Fruit fly (Drosophila melanogaster) Kc167 (cell line): ENCODE data around the gene RpS27.

ENCODE experiments used
- Myc ChIP-seq: fragments of >200 bp; optimal IDR thresholded peaks from 2 replicates; lab custom pipeline; 2017; ENCODE audit warnings: missing external identifiers
- Sin3A ChIP-seq: fragments of >200 bp; optimal IDR thresholded peaks from 2 replicates; lab custom pipeline; 2018; ENCODE audit warnings: missing external identifiers
- h ChIP-seq: fragments of >200 bp; optimal IDR thresholded peaks from 3 replicates; lab custom pipeline; 2018; ENCODE audit warnings: missing external identifiers
- insv ChIP-seq: fragments of >200 bp; optimal IDR thresholded peaks from 3 replicates; lab custom pipeline; 2018; ENCODE audit warnings: missing external identifiers
- psq ChIP-seq: fragments of >200 bp; optimal IDR thresholded peaks from 2 replicates; lab custom pipeline; 2017; ENCODE audit warnings: missing external identifiers
- ttk ChIP-seq: sonication (Bioruptor generic); optimal IDR thresholded peaks from 2 replicates; lab custom pipeline; 2017; ENCODE audit warnings: missing external identifiers

RpS27 gene

dm6 chr3R:25275276-25275675 is 28.0 kb upstream of the RpS27 start:
- TF ChIP-seq insv (no peak), Myc (no peak), h (lab: Kevin White, UChicago) (no peak), ttk (lab: Kevin White, UChicago) (no peak), Sin3A (lab: Kevin White, UChicago) (no peak), psq (lab: Kevin White, UChicago) (no peak)

DNA sequence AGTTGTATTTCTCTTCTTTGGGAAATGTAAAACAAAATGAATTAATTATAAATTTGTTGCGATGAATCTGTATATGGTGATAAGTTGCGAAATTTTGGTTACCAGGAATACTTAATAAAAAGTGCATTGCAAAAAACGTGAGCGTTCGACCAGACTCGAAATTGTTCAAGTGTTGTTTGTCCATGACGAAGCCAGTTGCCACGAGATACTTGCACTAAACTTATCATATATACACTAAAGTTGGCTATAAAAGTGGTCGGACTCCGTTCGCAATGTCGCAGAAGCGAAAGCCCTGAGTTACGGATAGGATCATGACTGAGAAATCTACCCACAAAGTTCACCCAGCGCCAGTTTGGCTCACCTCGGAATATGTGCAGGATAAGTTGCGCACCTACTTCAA is 26.2 kb upstream of the RpS27 start, which contains the start of gene CG11878:
TSS of gene CG11878 (plus strand) at position 301 of the 400 bp plus-strand sequence.
- TF ChIP-seq h (lab: Kevin White, UChicago) (no peak), ttk (lab: Kevin White, UChicago) (no peak), Myc (no peak), insv (no peak), Sin3A (lab: Kevin White, UChicago) (no peak), psq (lab: Kevin White, UChicago) (no peak)

DNA sequence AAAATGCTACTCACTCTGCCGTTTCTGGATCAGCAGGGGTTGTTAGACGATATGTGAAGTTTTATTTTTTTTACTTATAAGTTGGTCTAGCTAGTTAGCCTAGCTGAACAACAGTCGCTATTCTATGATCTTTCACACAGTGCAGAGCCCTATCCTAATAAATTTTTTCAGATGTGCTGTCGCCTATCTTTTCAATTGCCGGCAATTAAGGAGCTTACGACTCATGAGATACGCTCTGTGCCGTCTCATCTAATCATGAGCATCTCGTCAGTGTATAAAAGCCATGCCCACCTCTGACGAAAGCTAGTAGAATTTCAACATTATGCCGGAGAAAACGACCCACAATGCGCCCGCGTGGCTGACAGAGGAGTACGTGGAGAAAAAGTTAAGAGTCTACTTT is 22.6 kb upstream of the RpS27 start, which contains the start of the genes CG11889 and CG11891:
TSS of gene CG11889 (plus strand) at position 301 of the 400 bp plus-strand sequence.
TSS of gene CG11891 (plus strand) at position 301 of the 400 bp plus-strand sequence.
- TF ChIP-seq h (lab: Kevin White, UChicago): no peak
- no peak for TF ChIP-seq Myc
- TF ChIP-seq insv: no peak
- TF ChIP-seq psq (lab: Kevin White, UChicago): no peak
- TF ChIP-seq ttk (lab: Kevin White, UChicago): no peak
- TF ChIP-seq Sin3A (lab: Kevin White, UChicago): no peak

DNA sequence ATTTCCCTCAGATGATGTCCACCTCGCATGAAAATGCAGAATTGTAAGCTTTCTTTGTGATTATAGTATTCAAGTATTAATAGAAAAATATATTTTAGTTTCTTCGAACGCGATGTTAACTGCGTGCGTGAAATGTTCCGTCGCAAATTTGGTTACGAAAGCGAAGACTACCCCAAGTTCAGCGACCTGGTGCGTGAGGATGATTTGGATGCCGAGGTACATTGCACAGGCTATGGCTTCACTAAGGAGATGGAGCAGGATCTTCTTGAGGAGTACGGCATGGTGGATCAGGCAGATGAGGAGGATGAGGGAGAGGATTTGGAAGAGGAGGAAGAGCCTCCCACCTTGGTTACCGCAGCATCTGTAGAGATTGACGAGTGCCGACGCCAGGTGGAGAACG is 19.4 kb upstream of the RpS27 start:
- TF ChIP-seq ttk (lab: Kevin White, UChicago) (no peak), insv (no peak), psq (lab: Kevin White, UChicago) (no peak), Myc (no peak), Sin3A (lab: Kevin White, UChicago) (no peak), h (lab: Kevin White, UChicago) (no peak)

- TF ChIP-seq ttk (lab: Kevin White, UChicago) (no peak), psq (lab: Kevin White, UChicago) (no peak), Myc (no peak), Sin3A (lab: Kevin White, UChicago) (no peak), h (lab: Kevin White, UChicago) (no peak), insv (no peak)
Observed at dm6 chr3R:25265589-25266201, 18.4 kb upstream of the RpS27 start, which contains the start of the genes GlnRS and RIOK2. Gene GlnRS (minus strand): TSS chr3R:25265721. Gene RIOK2 (plus strand): TSS chr3R:25265844.

DNA sequence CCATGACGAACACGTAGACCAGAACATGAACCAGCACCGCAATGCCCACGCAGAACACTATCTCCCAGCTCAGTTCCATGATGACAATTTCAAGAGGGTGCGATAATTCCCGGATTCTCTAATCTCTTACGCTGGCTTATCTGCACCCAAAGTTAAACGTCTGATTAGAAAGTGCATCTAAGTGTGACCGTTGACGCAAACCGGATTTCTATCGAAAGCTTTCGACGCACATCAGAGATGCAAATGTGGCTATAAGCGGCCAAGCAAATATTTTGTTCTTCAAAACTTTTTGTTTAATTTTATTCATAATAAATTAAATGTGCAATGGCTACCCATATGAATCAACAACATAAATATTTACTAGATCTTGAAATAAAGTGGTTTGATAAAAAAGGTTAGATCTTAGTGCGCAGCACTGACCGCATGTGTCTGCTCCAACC is 15.0 kb upstream of the RpS27 start, which contains the start of the genes Kdsr and CG11858:
TSS of gene Kdsr (minus strand) at position 177 of the 440 bp plus-strand sequence.
TSS of gene CG11858 (plus strand) at position 420 of the 440 bp plus-strand sequence.
- TF ChIP-seq Myc (no peak), insv (no peak), psq (lab: Kevin White, UChicago) (no peak), Sin3A (lab: Kevin White, UChicago) (no peak), ttk (lab: Kevin White, UChicago) (no peak), h (lab: Kevin White, UChicago) (no peak)

DNA sequence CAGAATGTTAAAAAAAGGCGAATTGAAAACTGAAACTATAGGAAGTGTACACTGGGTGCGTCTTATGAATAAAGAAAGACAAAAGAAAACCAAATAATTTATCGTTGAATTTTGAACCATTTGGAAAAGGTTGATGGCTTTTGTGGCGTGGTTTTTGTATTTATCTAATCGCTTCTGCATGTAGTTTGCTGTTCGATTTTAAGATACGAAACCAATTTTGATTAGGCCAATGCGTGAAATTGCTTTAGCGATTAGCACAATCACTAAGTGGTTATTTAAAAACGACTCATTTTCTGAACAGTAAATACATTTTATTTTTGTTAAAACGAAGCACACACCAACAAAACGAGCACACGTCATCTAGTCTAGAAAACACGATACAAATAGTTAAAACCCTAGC is 13.4 kb upstream of the RpS27 start:
- no peak for TF ChIP-seq ttk (lab: Kevin White, UChicago)
- TF ChIP-seq psq (lab: Kevin White, UChicago): no peak
- no peak for TF ChIP-seq Myc
- no peak for TF ChIP-seq insv
- TF ChIP-seq h (lab: Kevin White, UChicago): no peak
- no peak for TF ChIP-seq Sin3A (lab: Kevin White, UChicago)

- TF ChIP-seq h (lab: Kevin White, UChicago): no peak
- TF ChIP-seq ttk (lab: Kevin White, UChicago): no peak
- TF ChIP-seq Sin3A (lab: Kevin White, UChicago): no peak
- no peak for TF ChIP-seq insv
- TF ChIP-seq Myc: no peak
- TF ChIP-seq psq (lab: Kevin White, UChicago): no peak
Observed at dm6 chr3R:25258628-25259240, 11.4 kb upstream of the RpS27 start, which contains the start of gene CG11857. Gene CG11857 (plus strand): TSS chr3R:25258898.

DNA sequence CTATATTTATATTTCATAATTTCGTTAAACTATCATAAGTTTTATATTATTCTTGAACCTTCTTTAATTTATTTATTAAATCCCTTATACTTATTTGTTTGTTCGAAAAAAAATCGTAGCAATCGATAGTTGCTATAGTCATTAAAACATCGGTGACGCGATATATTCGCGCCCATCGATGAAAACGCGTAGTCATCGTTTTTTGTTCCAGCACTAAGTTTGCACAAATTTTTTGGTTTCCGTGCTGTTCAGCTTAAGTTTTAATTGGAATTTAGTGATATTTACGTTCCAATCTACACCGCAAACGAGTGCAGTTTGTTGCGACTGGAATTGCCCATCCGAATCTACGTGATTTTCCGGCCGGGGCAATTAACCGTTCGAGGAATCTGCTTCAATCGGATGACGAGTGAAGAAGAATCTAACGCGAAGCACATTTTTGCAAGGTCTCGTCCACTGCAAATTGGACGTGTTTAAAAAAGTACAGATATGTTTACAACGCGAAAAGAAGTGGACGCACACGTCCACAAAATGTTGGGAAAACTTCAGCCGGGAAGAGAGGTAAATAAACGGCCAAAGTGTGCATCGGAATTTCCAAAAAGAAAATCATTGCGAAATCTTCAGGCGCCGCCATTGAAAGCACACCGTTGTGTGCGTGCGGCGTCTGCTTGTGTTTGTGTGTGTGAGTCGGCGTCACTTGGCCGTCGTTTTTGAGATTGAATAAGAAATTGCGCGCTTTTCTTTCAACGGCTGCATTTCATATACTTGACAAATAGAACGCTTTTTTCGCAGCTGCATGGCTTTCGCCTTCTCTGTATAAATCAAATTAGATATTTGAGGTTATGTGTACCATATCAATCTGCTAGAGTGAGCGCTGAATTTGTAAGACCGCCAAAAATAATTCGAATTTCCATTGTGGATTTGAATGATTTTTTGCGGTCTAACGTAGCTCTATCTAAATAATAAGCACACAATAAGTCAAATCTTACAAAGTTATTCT is 2.1 kb upstream of the RpS27 start, which contains the start of gene Nup358:
TSS of gene Nup358 (plus strand) at position 204 of the 997 bp plus-strand sequence.
- no peak for TF ChIP-seq Sin3A (lab: Kevin White, UChicago)
- no peak for TF ChIP-seq ttk (lab: Kevin White, UChicago)
- no peak for TF ChIP-seq Myc
- no peak for TF ChIP-seq insv
- no peak for TF ChIP-seq psq (lab: Kevin White, UChicago)
- no peak for TF ChIP-seq h (lab: Kevin White, UChicago)

- no peak for TF ChIP-seq Myc
- no peak for TF ChIP-seq ttk (lab: Kevin White, UChicago)
- no peak for TF ChIP-seq h (lab: Kevin White, UChicago)
- no peak for TF ChIP-seq psq (lab: Kevin White, UChicago)
- no peak for TF ChIP-seq Sin3A (lab: Kevin White, UChicago)
- TF ChIP-seq insv: no peak
Observed at dm6 chr3R:25245052-25245813, 2.1 kb downstream of the RpS27 start, which contains the start of gene bam. Gene bam (minus strand): TSS chr3R:25245109.
